Worm (Caenorhabditis elegans) whole organism, mixed stage, embryonic: Measurements from ENCODE around the gene ZK792.7.

Source experiments
- ceh-43 ChIP-seq: fragments of 200-800 bp; sonication (Bioruptor generic); optimal IDR thresholded peaks from 2 replicates; lab custom pipeline; 2018; ENCODE audit warnings: mild to moderate bottlenecking, missing genetic modification characterization, moderate library complexity, missing compliant biosample characterization
- lsy-2 ChIP-seq: fragments of 150-350 bp; optimal IDR thresholded peaks from 2 replicates; lab custom pipeline; 2014; ENCODE audit warnings: missing biosample characterization, missing genetic modification characterization
- mls-2 ChIP-seq: sonication (generic microtip); optimal IDR thresholded peaks from 2 replicates; lab custom pipeline; 2016; ENCODE audit warnings: mild to moderate bottlenecking, missing genetic modification characterization, moderate library complexity, missing compliant biosample characterization
- nhr-76 ChIP-seq: sonication (generic microtip); optimal IDR thresholded peaks from 2 replicates; lab custom pipeline; 2017; ENCODE audit warnings: missing biosample characterization, missing genetic modification characterization
- snpc-4 ChIP-seq: fragments of 150-350 bp; optimal IDR thresholded peaks from 2 replicates; lab custom pipeline; 2014; ENCODE audit warnings: missing biosample characterization, missing genetic modification characterization
- sptf-1 ChIP-seq: sonication (generic microtip); optimal IDR thresholded peaks from 2 replicates; lab custom pipeline; 2017; ENCODE audit warnings: mild to moderate bottlenecking, missing genetic modification characterization, moderate library complexity, missing compliant biosample characterization
- unc-120 ChIP-seq: sonication (generic microtip); optimal IDR thresholded peaks from 2 replicates; lab custom pipeline; 2017; ENCODE audit warnings: missing genetic modification characterization, missing compliant biosample characterization; ENCODE audit not compliant: poor library complexity, severe bottlenecking
- ztf-11 ChIP-seq: fragments of 150-350 bp; optimal IDR thresholded peaks from 2 replicates; lab custom pipeline; 2014; ENCODE audit warnings: missing biosample characterization, missing genetic modification characterization

- no peak for TF ChIP-seq ztf-11 (tag; lab: Kevin White, UChicago)
- no peak for TF ChIP-seq mls-2
- no peak for TF ChIP-seq sptf-1
- TF ChIP-seq ceh-43 (GFP tag; lab: Kevin White, UChicago): no peak
- no peak for TF ChIP-seq lsy-2
- no peak for TF ChIP-seq snpc-4
- no peak for TF ChIP-seq nhr-76 (tag; lab: Kevin White, UChicago)
- TF ChIP-seq unc-120: no peak
Measured at ce11 chrIV:11697514-11697913, 3.3 kb downstream of the ZK792.7 start.
